Worm (Caenorhabditis elegans): Measurements from ENCODE around the gene F25B4.4.

ce11 chrV:5724395-5724794 lies 39.7 kb downstream of the F25B4.4 start:
- TF ChIP-seq ceh-82 (tag; optimal IDR thresholded peaks at IDR 0.05) (no peak), ama-1 (optimal IDR thresholded peaks at IDR 0.05) (no peak), skn-1 (tag; optimal IDR thresholded peaks at IDR 0.05) (no peak), nhr-12 (tag; optimal IDR thresholded peaks at IDR 0.05) (no peak), ztf-4 (tag; optimal IDR thresholded peaks at IDR 0.05) (no peak), lin-13 (GFP tag; optimal IDR thresholded peaks at IDR 0.05) (no peak), mab-5 (tag; optimal IDR thresholded peaks at IDR 0.05) (no peak), ztf-11 (tag; optimal IDR thresholded peaks at IDR 0.05) (no peak)

All from whole organism, L2 larva.